Worm (Caenorhabditis elegans): ENCODE data around the gene srj-14.

- TF ChIP-seq jun-1 (tag; optimal IDR thresholded peaks at IDR 0.05) = no peak
- TF ChIP-seq ceh-28 (tag; optimal IDR thresholded peaks at IDR 0.05) = no peak
- no peak for TF ChIP-seq zfp-2 (tag; optimal IDR thresholded peaks at IDR 0.05)
Observed at ce11 chrV:7415780-7416428, 46.4 kb downstream of the srj-14 start, which contains the start of gene F18E3.13.

Data from whole organism, L4 larva.